Fruit fly (Drosophila melanogaster) whole organism, embryonic: Measurements from ENCODE around the gene Ids.

Experiments
- Antp ChIP-seq: fragments of 200-800 bp; sonication (Bioruptor generic); optimal IDR thresholded peaks from 3 replicates; lab custom pipeline; 2016; ENCODE audit warnings: missing biosample characterization, missing genetic modification characterization
- Asciz ChIP-seq: fragments of 200-800 bp; sonication (Bioruptor generic); optimal IDR thresholded peaks from 2 replicates; lab custom pipeline; 2017; ENCODE audit warnings: missing biosample characterization, mild to moderate bottlenecking, missing genetic modification characterization, missing genetic modification reagents
- Blimp-1 ChIP-seq: fragments of 200-800 bp; sonication (Bioruptor generic); optimal IDR thresholded peaks from 3 replicates; lab custom pipeline; 2018; ENCODE audit warnings: missing biosample characterization, missing genetic modification characterization, mild to moderate bottlenecking, moderate library complexity, missing genetic modification reagents
- CG10274 ChIP-seq: fragments of 200-800 bp; sonication (Bioruptor generic); optimal IDR thresholded peaks from 3 replicates; lab custom pipeline; 2017; ENCODE audit warnings: missing biosample characterization, mild to moderate bottlenecking, missing genetic modification characterization
- CG10321 ChIP-seq: fragments of 200-800 bp; sonication (Bioruptor generic); IDR thresholded peaks from 2 replicates; pipeline ENCODE4 v1.3.6; 2022; ENCODE audit warnings: missing biosample characterization, missing genetic modification characterization
- CG10431 ChIP-seq: fragments of 200-800 bp; sonication (Bioruptor generic); optimal IDR thresholded peaks from 3 replicates; lab custom pipeline; 2018; ENCODE audit warnings: missing biosample characterization, mild to moderate bottlenecking, missing genetic modification characterization
- CG11247 ChIP-seq: fragments of 200-800 bp; sonication (Bioruptor generic); IDR thresholded peaks from 2 replicates; pipeline ENCODE4 v1.3.6; 2022; ENCODE audit warnings: missing biosample characterization, missing genetic modification characterization
- CG12104 ChIP-seq: fragments of 200-800 bp; sonication (Bioruptor generic); optimal IDR thresholded peaks from 3 replicates; lab custom pipeline; 2016; ENCODE audit warnings: missing biosample characterization, missing genetic modification characterization
- CG12155 ChIP-seq: fragments of 200-800 bp; sonication (Bioruptor generic); optimal IDR thresholded peaks from 3 replicates; lab custom pipeline; 2016; ENCODE audit warnings: missing biosample characterization, missing genetic modification characterization
- CG12299 ChIP-seq: fragments of 200-800 bp; sonication (Bioruptor generic); optimal IDR thresholded peaks from 2 replicates; lab custom pipeline; 2018; ENCODE audit warnings: missing biosample characterization, mild to moderate bottlenecking, missing genetic modification characterization
- CG1233 ChIP-seq: fragments of 200-800 bp; sonication (Bioruptor generic); optimal IDR thresholded peaks from 4 replicates; lab custom pipeline; 2018; ENCODE audit warnings: missing biosample characterization, mild to moderate bottlenecking, missing genetic modification characterization
- CG12744 ChIP-seq: fragments of 200-800 bp; sonication (Bioruptor generic); optimal IDR thresholded peaks from 2 replicates; lab custom pipeline; 2016; ENCODE audit warnings: missing biosample characterization, missing genetic modification characterization
- CG13123 ChIP-seq: fragments of 200-800 bp; sonication (Bioruptor generic); optimal IDR thresholded peaks from 2 replicates; lab custom pipeline; 2016; ENCODE audit warnings: missing biosample characterization, missing genetic modification characterization
- CG14014 ChIP-seq: fragments of 200-800 bp; sonication (Bioruptor generic); IDR thresholded peaks from 2 replicates; pipeline ENCODE4 v1.3.6; 2022; ENCODE audit warnings: missing biosample characterization, missing genetic modification characterization
- CG14965 ChIP-seq: fragments of 200-800 bp; sonication (Bioruptor generic); optimal IDR thresholded peaks from 2 replicates; lab custom pipeline; 2016; ENCODE audit warnings: missing biosample characterization, missing genetic modification characterization, borderline replicate concordance
- CG15479 ChIP-seq: fragments of 200-800 bp; sonication (Bioruptor generic); optimal IDR thresholded peaks from 3 replicates; lab custom pipeline; 2019; ENCODE audit warnings: missing biosample characterization, mild to moderate bottlenecking, missing genetic modification characterization, moderate library complexity
- CG16863 ChIP-seq: fragments of 200-800 bp; sonication (Bioruptor generic); optimal IDR thresholded peaks from 3 replicates; lab custom pipeline; 2016; ENCODE audit warnings: missing biosample characterization, missing genetic modification characterization
- CG17385 ChIP-seq: fragments of 200-800 bp; sonication (Bioruptor generic); optimal IDR thresholded peaks from 3 replicates; lab custom pipeline; 2018; ENCODE audit warnings: missing biosample characterization, mild to moderate bottlenecking, missing genetic modification characterization
- CG17568 ChIP-seq: fragments of 200-800 bp; sonication (Bioruptor generic); optimal IDR thresholded peaks from 2 replicates; lab custom pipeline; 2018; ENCODE audit warnings: missing biosample characterization, mild to moderate bottlenecking, missing genetic modification characterization, moderate library complexity
- CG18764 ChIP-seq: fragments of 200-800 bp; sonication (Bioruptor generic); optimal IDR thresholded peaks from 3 replicates; lab custom pipeline; 2016; ENCODE audit warnings: missing biosample characterization, missing genetic modification characterization
- CG33557 ChIP-seq: fragments of 200-800 bp; sonication (Bioruptor generic); optimal IDR thresholded peaks from 2 replicates; lab custom pipeline; 2019; ENCODE audit warnings: missing biosample characterization, mild to moderate bottlenecking, missing genetic modification characterization, moderate library complexity
- CG3726 ChIP-seq: fragments of 200-800 bp; sonication (Bioruptor generic); IDR thresholded peaks from 3 replicates; pipeline ENCODE4, ENCODE4 v1.3.6; 2022; ENCODE audit warnings: missing biosample characterization, missing genetic modification characterization
- CG3838 ChIP-seq: fragments of 200-800 bp; sonication (Bioruptor generic); optimal IDR thresholded peaks from 3 replicates; lab custom pipeline; 2016; ENCODE audit warnings: missing biosample characterization, missing genetic modification characterization
- CG9797 ChIP-seq: fragments of 200-800 bp; sonication (Bioruptor generic); optimal IDR thresholded peaks from 3 replicates; lab custom pipeline; 2018; ENCODE audit warnings: missing biosample characterization, mild to moderate bottlenecking, missing genetic modification characterization
- D19A ChIP-seq: fragments of 200-800 bp; optimal IDR thresholded peaks from 3 replicates; lab custom pipeline; 2019; ENCODE audit warnings: missing biosample characterization, mild to moderate bottlenecking, missing genetic modification characterization, moderate library complexity
- Doc3 ChIP-seq: fragments of 200-800 bp; sonication (Bioruptor generic); IDR thresholded peaks from 3 replicates; pipeline ENCODE4 v1.3.6; 2022; ENCODE audit warnings: missing biosample characterization, missing genetic modification characterization; ENCODE audit not compliant: partially characterized antibody
- Fer1 ChIP-seq: fragments of 200-800 bp; sonication (Bioruptor generic); optimal IDR thresholded peaks from 2 replicates; lab custom pipeline; 2017; ENCODE audit warnings: missing biosample characterization, mild to moderate bottlenecking, missing genetic modification characterization
- Fer3 ChIP-seq: fragments of 200-800 bp; sonication (Bioruptor generic); optimal IDR thresholded peaks from 2 replicates; lab custom pipeline; 2018; ENCODE audit warnings: missing biosample characterization, mild to moderate bottlenecking, missing genetic modification characterization, moderate library complexity
- Kr ChIP-seq: fragments of 200-800 bp; sonication (Bioruptor generic); optimal IDR thresholded peaks from 2 replicates; lab custom pipeline; 2017; ENCODE audit warnings: missing biosample characterization, mild to moderate bottlenecking, missing genetic modification characterization
- MBD-R2 ChIP-seq: fragments of 200-800 bp; sonication (Bioruptor generic); IDR thresholded peaks from 2 replicates; pipeline ENCODE4 v1.3.6; 2022; ENCODE audit warnings: missing biosample characterization, missing genetic modification characterization
- NC2α ChIP-seq: fragments of 200-800 bp; sonication (Bioruptor generic); optimal IDR thresholded peaks from 2 replicates; lab custom pipeline; 2016; ENCODE audit warnings: missing biosample characterization, missing genetic modification characterization
- Ravus ChIP-seq: fragments of 200-800 bp; sonication (Bioruptor generic); IDR thresholded peaks from 2 replicates; pipeline ENCODE4 v1.3.6; 2022; ENCODE audit warnings: missing biosample characterization, missing genetic modification characterization
- Sox102F ChIP-seq: fragments of 200-800 bp; sonication (Bioruptor generic); optimal IDR thresholded peaks from 2 replicates; lab custom pipeline; 2018; ENCODE audit warnings: missing biosample characterization, mild to moderate bottlenecking, missing genetic modification characterization, moderate library complexity
- amos ChIP-seq: fragments of 200-800 bp; sonication (Bioruptor generic); IDR thresholded peaks from 2 replicates; pipeline ENCODE4 v1.3.6; 2022; ENCODE audit warnings: missing biosample characterization, missing genetic modification characterization; ENCODE audit not compliant: partially characterized antibody
- bbx ChIP-seq: fragments of 200-800 bp; sonication (Bioruptor generic); IDR thresholded peaks from 2 replicates; pipeline ENCODE4 v1.3.6; 2022; ENCODE audit warnings: missing biosample characterization, missing genetic modification characterization; ENCODE audit not compliant: partially characterized antibody
- bcd ChIP-seq: fragments of 200-800 bp; sonication (Bioruptor generic); optimal IDR thresholded peaks from 2 replicates; lab custom pipeline; 2017; ENCODE audit warnings: missing biosample characterization, mild to moderate bottlenecking, missing genetic modification characterization
- bigmax ChIP-seq: fragments of 200-800 bp; sonication (Bioruptor generic); optimal IDR thresholded peaks from 2 replicates; lab custom pipeline; 2018; ENCODE audit warnings: missing biosample characterization, mild to moderate bottlenecking, missing genetic modification characterization
- br ChIP-seq: fragments of >200 bp; optimal IDR thresholded peaks from 2 replicates; lab custom pipeline; 2017
- btn ChIP-seq: fragments of 200-800 bp; sonication (Bioruptor generic); optimal IDR thresholded peaks from 2 replicates; lab custom pipeline; 2016; ENCODE audit warnings: missing biosample characterization, missing genetic modification characterization
- cas ChIP-seq: fragments of 200-800 bp; sonication (Bioruptor generic); IDR thresholded peaks from 2 replicates; pipeline ENCODE4 v1.3.6; 2022; ENCODE audit warnings: missing biosample characterization, missing genetic modification characterization
- dm ChIP-seq: fragments of 200-800 bp; sonication (Bioruptor generic); optimal IDR thresholded peaks from 3 replicates; lab custom pipeline; 2016; ENCODE audit warnings: missing biosample characterization, missing genetic modification characterization
- eve ChIP-seq, 2 experiments: fragments of >200 bp; optimal IDR thresholded peaks; 2 replicates each; lab custom pipeline; 2017; ENCODE audit warnings: missing biosample characterization in 2 of 2, missing genetic modification characterization in 2 of 2
- gce ChIP-seq: fragments of 200-800 bp; sonication (Bioruptor generic); IDR thresholded peaks from 3 replicates; pipeline ENCODE4 v1.3.6; 2022; ENCODE audit warnings: missing biosample characterization, missing genetic modification characterization
- gcm ChIP-seq: fragments of 200-800 bp; sonication (Bioruptor generic); optimal IDR thresholded peaks from 2 replicates; lab custom pipeline; 2019; ENCODE audit warnings: missing biosample characterization, mild to moderate bottlenecking, missing genetic modification characterization, moderate library complexity
- grn ChIP-seq: fragments of 200-800 bp; sonication (Bioruptor generic); optimal IDR thresholded peaks from 3 replicates; lab custom pipeline; 2017; ENCODE audit warnings: missing biosample characterization, missing genetic modification characterization
- ham ChIP-seq: fragments of 200-800 bp; sonication (Bioruptor generic); IDR thresholded peaks from 2 replicates; pipeline ENCODE4 v1.3.6; 2022; ENCODE audit warnings: missing biosample characterization, missing genetic modification characterization
- lilli ChIP-seq: fragments of 200-800 bp; sonication (Bioruptor generic); optimal IDR thresholded peaks from 3 replicates; lab custom pipeline; 2016; ENCODE audit warnings: missing biosample characterization, missing genetic modification characterization
- mirr ChIP-seq: fragments of 200-800 bp; sonication (Bioruptor generic); optimal IDR thresholded peaks from 3 replicates; lab custom pipeline; 2018; ENCODE audit warnings: missing biosample characterization, mild to moderate bottlenecking, missing genetic modification characterization
- sisA ChIP-seq: fragments of 200-800 bp; sonication (Bioruptor generic); IDR thresholded peaks from 2 replicates; pipeline ENCODE4 v1.3.6; 2022; ENCODE audit warnings: missing biosample characterization, missing genetic modification characterization
- stc ChIP-seq: fragments of 200-800 bp; sonication (Bioruptor generic); IDR thresholded peaks from 2 replicates; pipeline ENCODE4 v1.3.6; 2022; ENCODE audit warnings: missing biosample characterization, missing genetic modification characterization

The Ids gene

DNA sequence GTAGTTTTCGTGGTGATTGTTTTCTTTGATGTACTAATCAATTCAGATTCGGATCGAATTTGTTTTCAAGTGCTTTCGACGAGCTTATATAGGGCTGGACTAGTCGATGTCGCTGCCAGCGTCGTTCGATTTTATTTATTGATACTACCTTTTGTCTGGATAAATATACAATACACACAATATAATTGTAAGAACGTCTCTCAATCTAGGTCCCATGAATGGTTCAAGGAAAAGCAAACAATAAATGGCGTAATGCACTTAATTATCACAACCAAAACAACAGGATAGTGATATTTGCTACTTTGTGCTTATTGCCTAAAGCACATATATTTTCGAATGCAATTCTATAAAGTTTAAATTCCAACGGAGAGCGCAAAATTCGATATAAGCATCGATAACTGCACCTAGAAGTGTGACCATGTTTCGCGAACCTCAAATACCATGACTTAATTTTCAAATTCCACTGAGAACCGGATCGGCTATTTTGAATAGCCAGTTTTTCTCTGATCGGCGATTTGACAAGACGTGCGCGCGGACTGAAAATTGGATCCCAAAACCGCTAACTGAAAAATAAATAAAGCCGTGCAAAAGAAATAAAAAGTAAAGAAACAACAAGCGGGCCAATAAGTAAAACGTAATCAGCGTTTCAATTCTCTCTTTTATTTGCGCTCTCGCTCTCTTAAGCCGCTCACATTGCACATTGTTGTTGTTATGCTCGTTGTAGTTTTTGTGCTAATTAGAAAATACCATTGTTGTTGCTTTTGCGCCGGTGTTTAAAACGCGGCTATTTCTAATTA is 41.5 kb upstream of the Ids start, which contains the start of the genes Drsl6 and kst (continued):
- TF ChIP-seq NC2α (GFP tag; lab: Kevin White, UChicago): no peak
- no peak for TF ChIP-seq Sox102F (GFP tag; lab: Kevin White, UChicago)
- TF ChIP-seq CG17568 (GFP tag; lab: Kevin White, UChicago): no peak
- TF ChIP-seq CG12155 (GFP tag; lab: Kevin White, UChicago): no peak
- no peak for TF ChIP-seq sisA (GFP tag; lab: Robert Waterston, UW)
- TF ChIP-seq Asciz: no peak
- no peak for TF ChIP-seq CG3726 (GFP tag; lab: Robert Waterston, UW)
- peak; percentile 16 for TF ChIP-seq grn (GFP tag; lab: Kevin White, UChicago)
- TF ChIP-seq CG13123: no peak
- peak; percentile 16 for TF ChIP-seq lilli (GFP tag; lab: Kevin White, UChicago)
- no peak for TF ChIP-seq Doc3
- peak; percentile 24 for TF ChIP-seq bcd (GFP tag; lab: Kevin White, UChicago)
- no peak for TF ChIP-seq Blimp-1 (GFP tag; lab: Kevin White, UChicago)
- peak; percentile 56 for TF ChIP-seq CG17385 (GFP tag; lab: Kevin White, UChicago)
- no peak for TF ChIP-seq br (lab: Kevin White, UChicago)
- TF ChIP-seq Antp (GFP tag; lab: Kevin White, UChicago): no peak
- peak; percentile 19 for TF ChIP-seq CG33557 (GFP tag; lab: Kevin White, UChicago)
- no peak for TF ChIP-seq D19A
- TF ChIP-seq CG14014 (GFP tag; lab: Robert Waterston, UW): peak; percentile 12; the same call in 1 of the 2 replicates
- TF ChIP-seq CG3838 (GFP tag; lab: Kevin White, UChicago): no peak
- no peak; the same call in none of the 2 replicates for TF ChIP-seq bbx
- TF ChIP-seq eve (GFP tag; optimal IDR thresholded peaks at IDR 0.05; lab: Kevin White, UChicago): no peak
- TF ChIP-seq stc (GFP tag; lab: Robert Waterston, UW): 0 out of 2 replicates have a peak, but pooled peaks have one; percentile 8
- no peak for TF ChIP-seq CG11247 (GFP tag; lab: Robert Waterston, UW)
- TF ChIP-seq CG12744 (GFP tag; lab: Kevin White, UChicago): no peak
- no peak for TF ChIP-seq CG10274 (GFP tag; lab: Kevin White, UChicago)
- peak; percentile 72 for TF ChIP-seq CG9797 (GFP tag; lab: Kevin White, UChicago)
- no peak for TF ChIP-seq CG10431 (GFP tag; lab: Kevin White, UChicago)
- peak; percentile 12 for TF ChIP-seq mirr (GFP tag; lab: Kevin White, UChicago)
- TF ChIP-seq Ravus (GFP tag; lab: Robert Waterston, UW): no peak
- no peak for TF ChIP-seq bigmax (GFP tag; lab: Kevin White, UChicago)
- TF ChIP-seq gcm (GFP tag; lab: Kevin White, UChicago): peak; percentile 15
- no peak for TF ChIP-seq CG14965 (GFP tag; lab: Kevin White, UChicago)
- peak; percentile 29 for TF ChIP-seq Fer3 (tag; lab: Kevin White, UChicago)
- TF ChIP-seq CG12104 (GFP tag; lab: Kevin White, UChicago): no peak
- TF ChIP-seq ham (GFP tag; lab: Robert Waterston, UW): no peak
- TF ChIP-seq dm (GFP tag; lab: Kevin White, UChicago): no peak
- TF ChIP-seq CG16863 (GFP tag; lab: Kevin White, UChicago): peak; percentile 17
- TF ChIP-seq Fer1 (GFP tag; lab: Kevin White, UChicago): peak; percentile 32
- TF ChIP-seq CG15479 (GFP tag; lab: Kevin White, UChicago): no peak
- no peak for TF ChIP-seq CG12299
- TF ChIP-seq btn (GFP tag; lab: Kevin White, UChicago): no peak
- TF ChIP-seq CG10321 (GFP tag; lab: Robert Waterston, UW): 0 out of 2 replicates have a peak, but pooled peaks have one; percentile 20
- no peak for TF ChIP-seq Kr (GFP tag; lab: Kevin White, UChicago)
- TF ChIP-seq gce (GFP tag; lab: Robert Waterston, UW): peak; percentile 37; the same call in 1 of the 3 replicates
- no peak; the same call in 1 of the 2 replicates for TF ChIP-seq MBD-R2 (GFP tag; lab: Robert Waterston, UW)
- TF ChIP-seq cas (GFP tag; lab: Robert Waterston, UW): no peak
- peak; percentile 60 for TF ChIP-seq amos
- TF ChIP-seq CG1233 (GFP tag; lab: Kevin White, UChicago): no peak
- TF ChIP-seq CG18764 (GFP tag; lab: Kevin White, UChicago): peak; percentile 10
